Worm (Caenorhabditis elegans): ENCODE measurements around the gene bre-3.

- TF ChIP-seq dpl-1 (GFP tag; optimal IDR thresholded peaks at IDR 0.05) (no peak), let-526 (GFP tag; IDR thresholded peaks at IDR 0.05) (no peak), mcd-1 (GFP tag; IDR thresholded peaks at IDR 0.05) (no peak), attf-5 (GFP tag; optimal IDR thresholded peaks at IDR 0.05) (peak; percentile 12), ets-4 (GFP tag; optimal IDR thresholded peaks at IDR 0.05) (no peak), tbp1 (GFP tag; optimal IDR thresholded peaks at IDR 0.05) (no peak), fkh-3 (tag; optimal IDR thresholded peaks at IDR 0.05) (no peak), attf-3 (GFP tag; conservative IDR thresholded peaks at IDR 0.05) (no peak), cebp-2 (GFP tag; IDR thresholded peaks at IDR 0.05) (no peak)
These were observed 15.0 kb upstream of the bre-3 start, which contains the start of gene sod-4 for ce11 chrIII:9500267-9500666.
